Worm (Caenorhabditis elegans) whole organism, young adult: ENCODE measurements around the gene oac-55.

Experiments
- F57C9.4 ChIP-seq: sonication (generic microtip); optimal IDR thresholded peaks from 2 replicates; lab custom pipeline; 2017; ENCODE audit warnings: mild to moderate bottlenecking, missing genetic modification characterization, missing compliant biosample characterization
- ama-1 ChIP-seq, 3 experiments: fragments of 150-350 bp in 1 of 3; sonication (generic microtip) in 2 of 3; optimal IDR thresholded peaks; 2 replicates each; lab custom pipeline; 2014 to 2018; ENCODE audit warnings: missing biosample characterization in 2 of 3, missing genetic modification characterization in 2 of 3, missing genetic modification reagents in 2 of 3
- ets-4 ChIP-seq: fragments of 200-800 bp; sonication (Bioruptor generic); optimal IDR thresholded peaks from 2 replicates; lab custom pipeline; 2018; ENCODE audit warnings: mild to moderate bottlenecking, missing genetic modification characterization, missing compliant biosample characterization
- gei-17 ChIP-seq: fragments of 200-800 bp; sonication (Bioruptor generic); optimal IDR thresholded peaks from 2 replicates; lab custom pipeline; 2018; ENCODE audit warnings: mild to moderate bottlenecking, missing genetic modification characterization, missing compliant biosample characterization
- hlh-12 ChIP-seq: sonication (generic microtip); optimal IDR thresholded peaks from 2 replicates; lab custom pipeline; 2016; ENCODE audit warnings: missing genetic modification characterization, missing compliant biosample characterization
- hlh-26 ChIP-seq: fragments of 200-800 bp; sonication (Bioruptor generic); conservative IDR thresholded peaks from 2 replicates; pipeline ENCODE4 v1.3.6; 2022; ENCODE audit warnings: missing genetic modification reagents, missing genetic modification characterization, missing compliant biosample characterization
- lir-1 ChIP-seq: fragments of 200-800 bp; sonication (Bioruptor generic); conservative IDR thresholded peaks from 2 replicates; pipeline ENCODE4 v1.3.6; 2022; ENCODE audit warnings: missing genetic modification reagents, missing genetic modification characterization, missing compliant biosample characterization
- snpc-4 ChIP-seq, 5 experiments: fragments of 150-350 bp in 1 of 5; sonication (generic microtip) in 4 of 5; optimal IDR thresholded peaks; 2 replicates each; lab custom pipeline; 2014 to 2018; ENCODE audit warnings: missing genetic modification characterization in 5 of 5, missing biosample characterization in 3 of 5, antibody characterized with exemption in 2 of 5, mild to moderate bottlenecking in 2 of 5, missing compliant biosample characterization in 2 of 5, missing genotype in 2 of 5, moderate library complexity in 2 of 5, missing genetic modification reagents in 1 of 5
- unc-62 ChIP-seq: fragments of 150-350 bp; optimal IDR thresholded peaks from 2 replicates; lab custom pipeline; 2014; ENCODE audit warnings: missing biosample characterization, missing genetic modification reagents, missing genetic modification characterization
- ztf-22 ChIP-seq: fragments of 200-800 bp; sonication (Bioruptor generic); optimal IDR thresholded peaks from 2 replicates; lab custom pipeline; 2018; ENCODE audit warnings: mild to moderate bottlenecking, missing genetic modification characterization, moderate library complexity, missing compliant biosample characterization

ce11 chrV:3790424-3790823, 29.5 kb downstream of the oac-55 start:
- TF ChIP-seq unc-62 (GFP tag; lab: Kevin White, UChicago) (no peak), hlh-12 (tag; lab: Kevin White, UChicago) (no peak), ztf-22 (GFP tag; lab: Kevin White, UChicago) (no peak), ets-4 (GFP tag; lab: Kevin White, UChicago) (no peak), lir-1 (GFP tag; lab: Robert Waterston, UW) (no peak), F57C9.4 (no peak), gei-17 (GFP tag; lab: Kevin White, UChicago) (no peak), hlh-26 (no peak), ama-1 (optimal IDR thresholded peaks at IDR 0.05; lab: Kevin White, UChicago) (no peak), ama-1 (GFP tag; optimal IDR thresholded peaks at IDR 0.05; lab: Kevin White, UChicago) (no peak), snpc-4 (GFP tag; optimal IDR thresholded peaks at IDR 0.05; lab: Kevin White, UChicago) (no peak), snpc-4 (tag; optimal IDR thresholded peaks at IDR 0.05; lab: Kevin White, UChicago) (no peak)
